Fruit fly (Drosophila melanogaster) whole organism, embryonic: Measurements from ENCODE around the gene CG3587.

Experiments used
- Antp ChIP-seq: fragments of 200-800 bp; sonication (Bioruptor generic); optimal IDR thresholded peaks from 3 replicates; lab custom pipeline; 2016; ENCODE audit warnings: missing biosample characterization, missing genetic modification characterization
- Bgb ChIP-seq: fragments of 200-800 bp; sonication (Bioruptor generic); IDR thresholded peaks from 2 replicates; pipeline ENCODE4 v1.3.6; 2022; ENCODE audit warnings: missing biosample characterization, missing genetic modification characterization; ENCODE audit not compliant: partially characterized antibody
- CG10366 ChIP-seq: fragments of 200-800 bp; sonication (Bioruptor generic); IDR thresholded peaks from 2 replicates; pipeline ENCODE4 v1.3.6; 2022; ENCODE audit warnings: missing biosample characterization, missing genetic modification characterization
- CG10654 ChIP-seq: fragments of 200-800 bp; sonication (Bioruptor generic); optimal IDR thresholded peaks from 2 replicates; lab custom pipeline; 2016; ENCODE audit warnings: missing biosample characterization, missing genetic modification characterization
- CG11398 ChIP-seq: fragments of 200-800 bp; sonication (Bioruptor generic); optimal IDR thresholded peaks from 2 replicates; lab custom pipeline; 2016; ENCODE audit warnings: missing biosample characterization, missing genetic modification characterization
- CG12155 ChIP-seq: fragments of 200-800 bp; sonication (Bioruptor generic); optimal IDR thresholded peaks from 3 replicates; lab custom pipeline; 2016; ENCODE audit warnings: missing biosample characterization, missing genetic modification characterization
- CG1233 ChIP-seq: fragments of 200-800 bp; sonication (Bioruptor generic); optimal IDR thresholded peaks from 4 replicates; lab custom pipeline; 2018; ENCODE audit warnings: missing biosample characterization, mild to moderate bottlenecking, missing genetic modification characterization
- CG15479 ChIP-seq: fragments of 200-800 bp; sonication (Bioruptor generic); optimal IDR thresholded peaks from 3 replicates; lab custom pipeline; 2019; ENCODE audit warnings: missing biosample characterization, mild to moderate bottlenecking, missing genetic modification characterization, moderate library complexity
- CG16813 ChIP-seq: fragments of 200-800 bp; sonication (Bioruptor generic); IDR thresholded peaks from 3 replicates; pipeline ENCODE4 v1.3.6; 2022; ENCODE audit warnings: missing biosample characterization, missing genetic modification characterization; ENCODE audit not compliant: partially characterized antibody
- CG17385 ChIP-seq: fragments of 200-800 bp; sonication (Bioruptor generic); optimal IDR thresholded peaks from 3 replicates; lab custom pipeline; 2018; ENCODE audit warnings: missing biosample characterization, mild to moderate bottlenecking, missing genetic modification characterization
- CG18476 ChIP-seq: fragments of 200-800 bp; sonication (Bioruptor generic); optimal IDR thresholded peaks from 2 replicates; lab custom pipeline; 2016; ENCODE audit warnings: missing biosample characterization, mild to moderate bottlenecking, missing genetic modification characterization
- CG32767 ChIP-seq: fragments of 200-800 bp; sonication (Bioruptor generic); IDR thresholded peaks from 2 replicates; pipeline ENCODE4 v1.3.6; 2022; ENCODE audit warnings: missing biosample characterization, missing genetic modification characterization
- CG3281 ChIP-seq: fragments of 200-800 bp; sonication (Bioruptor generic); optimal IDR thresholded peaks from 3 replicates; lab custom pipeline; 2017; ENCODE audit warnings: missing biosample characterization, mild to moderate bottlenecking, missing genetic modification characterization
- CG3726 ChIP-seq: fragments of 200-800 bp; sonication (Bioruptor generic); IDR thresholded peaks from 3 replicates; pipeline ENCODE4, ENCODE4 v1.3.6; 2022; ENCODE audit warnings: missing biosample characterization, missing genetic modification characterization
- CG4282 ChIP-seq: fragments of 200-800 bp; sonication (Bioruptor generic); optimal IDR thresholded peaks from 2 replicates; lab custom pipeline; 2016; ENCODE audit warnings: missing biosample characterization, missing genetic modification characterization
- CG6683 ChIP-seq: fragments of 200-800 bp; sonication (Bioruptor generic); optimal IDR thresholded peaks from 2 replicates; lab custom pipeline; 2017; ENCODE audit warnings: missing biosample characterization, mild to moderate bottlenecking, missing genetic modification characterization, missing genetic modification reagents
- CG6689 ChIP-seq: fragments of 200-800 bp; sonication (Bioruptor generic); IDR thresholded peaks from 2 replicates; pipeline ENCODE4 v1.3.6; 2022; ENCODE audit warnings: missing biosample characterization, missing genetic modification characterization
- CkIIα-i1 ChIP-seq: fragments of 200-800 bp; sonication (Bioruptor generic); IDR thresholded peaks from 2 replicates; pipeline ENCODE4 v1.3.6; 2022; ENCODE audit warnings: missing biosample characterization, missing genetic modification characterization
- Ets97D ChIP-seq: fragments of 200-800 bp; sonication (Bioruptor generic); optimal IDR thresholded peaks from 3 replicates; lab custom pipeline; 2016; ENCODE audit warnings: missing biosample characterization, missing genetic modification characterization
- GATAe ChIP-seq: fragments of 200-800 bp; sonication (Bioruptor generic); conservative IDR thresholded peaks from 2 replicates; pipeline ENCODE4 v1.3.6; 2022; ENCODE audit warnings: missing biosample characterization, missing genetic modification characterization
- Hr39 ChIP-seq: fragments of >200 bp; optimal IDR thresholded peaks from 2 replicates; lab custom pipeline; 2017
- Hr51 ChIP-seq, 2 experiments: fragments of 200-800 bp; sonication (Bioruptor generic); optimal IDR thresholded peaks; 2 replicates in 1 of 2; 3 replicates in 1 of 2; lab custom pipeline; 2016 to 2018; ENCODE audit warnings: missing biosample characterization in 2 of 2, missing genetic modification characterization in 2 of 2, mild to moderate bottlenecking in 1 of 2, moderate library complexity in 1 of 2
- MTF-1 ChIP-seq: fragments of 200-800 bp; sonication (Bioruptor generic); optimal IDR thresholded peaks from 2 replicates; lab custom pipeline; 2018; ENCODE audit warnings: missing biosample characterization, mild to moderate bottlenecking, missing genetic modification characterization, borderline replicate concordance
- Mrtf ChIP-seq: fragments of 200-800 bp; sonication (Bioruptor generic); IDR thresholded peaks from 3 replicates; pipeline ENCODE4 v1.3.6; 2022; ENCODE audit warnings: missing biosample characterization, missing genetic modification characterization
- Nf-YC ChIP-seq: fragments of 200-800 bp; optimal IDR thresholded peaks from 3 replicates; lab custom pipeline; 2019; ENCODE audit warnings: missing biosample characterization, mild to moderate bottlenecking, missing genetic modification characterization, moderate library complexity
- Optix ChIP-seq: fragments of 200-800 bp; sonication (Bioruptor generic); IDR thresholded peaks from 3 replicates; pipeline ENCODE4 v1.3.6; 2022; ENCODE audit warnings: missing biosample characterization, missing genetic modification characterization
- PHDP ChIP-seq: fragments of 200-800 bp; sonication (Bioruptor generic); optimal IDR thresholded peaks from 3 replicates; lab custom pipeline; 2018; ENCODE audit warnings: missing biosample characterization, mild to moderate bottlenecking, missing genetic modification characterization, moderate library complexity
- Sox100B ChIP-seq: fragments of 200-800 bp; sonication (Bioruptor generic); optimal IDR thresholded peaks from 3 replicates; lab custom pipeline; 2018; ENCODE audit warnings: missing biosample characterization, mild to moderate bottlenecking, missing genetic modification characterization
- Sox102F ChIP-seq: fragments of 200-800 bp; sonication (Bioruptor generic); optimal IDR thresholded peaks from 2 replicates; lab custom pipeline; 2018; ENCODE audit warnings: missing biosample characterization, mild to moderate bottlenecking, missing genetic modification characterization, moderate library complexity
- Sry-β ChIP-seq: fragments of 200-800 bp; sonication (Bioruptor generic); optimal IDR thresholded peaks from 2 replicates; lab custom pipeline; 2018; ENCODE audit warnings: missing biosample characterization, mild to moderate bottlenecking, missing genetic modification characterization, moderate library complexity
- ap ChIP-seq: fragments of 200-800 bp; sonication (Bioruptor generic); IDR thresholded peaks from 2 replicates; pipeline ENCODE4 v1.3.6; 2022; ENCODE audit warnings: missing biosample characterization, missing genetic modification characterization
- cad ChIP-seq: fragments of >200 bp; optimal IDR thresholded peaks from 2 replicates; lab custom pipeline; 2017; ENCODE audit warnings: missing biosample characterization, missing genetic modification characterization
- corto ChIP-seq: fragments of 200-800 bp; sonication (Bioruptor generic); optimal IDR thresholded peaks from 2 replicates; lab custom pipeline; 2016; ENCODE audit warnings: missing biosample characterization, mild to moderate bottlenecking, missing genetic modification characterization, moderate library complexity
- dati ChIP-seq: fragments of 200-800 bp; sonication (Bioruptor generic); IDR thresholded peaks from 2 replicates; pipeline ENCODE4 v1.3.6; 2022; ENCODE audit warnings: missing biosample characterization, missing genetic modification characterization
- dmrt99B ChIP-seq: fragments of 200-800 bp; sonication (Bioruptor generic); optimal IDR thresholded peaks from 2 replicates; lab custom pipeline; 2018; ENCODE audit warnings: missing biosample characterization, mild to moderate bottlenecking, missing genetic modification characterization, moderate library complexity
- emc ChIP-seq: fragments of 200-800 bp; sonication (Bioruptor generic); optimal IDR thresholded peaks from 2 replicates; lab custom pipeline; 2016; ENCODE audit warnings: missing biosample characterization, missing genetic modification characterization
- gro ChIP-seq: fragments of 200-800 bp; sonication (Bioruptor generic); optimal IDR thresholded peaks from 2 replicates; lab custom pipeline; 2016; ENCODE audit warnings: missing biosample characterization, missing genetic modification characterization
- gsb-n ChIP-seq: fragments of 200-800 bp; sonication (Bioruptor generic); optimal IDR thresholded peaks from 3 replicates; lab custom pipeline; 2018; ENCODE audit warnings: missing biosample characterization, mild to moderate bottlenecking, missing genetic modification characterization
- gt ChIP-seq: fragments of 200-800 bp; sonication (Bioruptor generic); IDR thresholded peaks from 2 replicates; pipeline ENCODE4 v1.3.6; 2022; ENCODE audit warnings: missing biosample characterization, missing genetic modification characterization
- jigr1 ChIP-seq: fragments of 200-800 bp; sonication (Bioruptor generic); IDR thresholded peaks from 3 replicates; pipeline ENCODE4 v1.3.6; 2022; ENCODE audit warnings: missing biosample characterization, missing genetic modification characterization
- lilli ChIP-seq: fragments of 200-800 bp; sonication (Bioruptor generic); optimal IDR thresholded peaks from 3 replicates; lab custom pipeline; 2016; ENCODE audit warnings: missing biosample characterization, missing genetic modification characterization
- luna ChIP-seq: fragments of 200-800 bp; sonication (Bioruptor generic); optimal IDR thresholded peaks from 2 replicates; lab custom pipeline; 2016; ENCODE audit warnings: missing biosample characterization, missing genetic modification characterization
- org-1 ChIP-seq: fragments of 200-800 bp; sonication (Bioruptor generic); optimal IDR thresholded peaks from 2 replicates; lab custom pipeline; 2017; ENCODE audit warnings: missing biosample characterization, missing genetic modification characterization
- phol ChIP-seq: fragments of 200-800 bp; sonication (Bioruptor generic); optimal IDR thresholded peaks from 3 replicates; lab custom pipeline; 2018; ENCODE audit warnings: missing biosample characterization, mild to moderate bottlenecking, missing genetic modification characterization, moderate library complexity
- pita ChIP-seq: fragments of 200-800 bp; sonication (Bioruptor generic); optimal IDR thresholded peaks from 2 replicates; lab custom pipeline; 2017; ENCODE audit warnings: missing biosample characterization, mild to moderate bottlenecking, missing genetic modification characterization
- scrt ChIP-seq: fragments of 200-800 bp; sonication (Bioruptor generic); optimal IDR thresholded peaks from 2 replicates; lab custom pipeline; 2018; ENCODE audit warnings: missing biosample characterization, mild to moderate bottlenecking, missing genetic modification characterization, moderate library complexity
- sna ChIP-seq: fragments of 200-800 bp; sonication (Bioruptor generic); IDR thresholded peaks from 2 replicates; pipeline ENCODE4 v1.3.6; 2022; ENCODE audit warnings: missing biosample characterization, missing genetic modification characterization; ENCODE audit not compliant: partially characterized antibody
- tna ChIP-seq: fragments of 200-800 bp; sonication (Bioruptor generic); IDR thresholded peaks from 2 replicates; pipeline ENCODE4 v1.3.6; 2022; ENCODE audit warnings: missing biosample characterization, missing genetic modification characterization; ENCODE audit not compliant: partially characterized antibody
- vfl ChIP-seq: fragments of 200-800 bp; sonication (Bioruptor generic); optimal IDR thresholded peaks from 2 replicates; lab custom pipeline; 2016; ENCODE audit warnings: missing biosample characterization, missing genetic modification characterization
- wor ChIP-seq: fragments of 200-800 bp; sonication (Bioruptor generic); IDR thresholded peaks from 2 replicates; pipeline ENCODE4 v1.3.6; 2022; ENCODE audit warnings: missing biosample characterization, missing genetic modification characterization

Gene CG3587

DNA sequence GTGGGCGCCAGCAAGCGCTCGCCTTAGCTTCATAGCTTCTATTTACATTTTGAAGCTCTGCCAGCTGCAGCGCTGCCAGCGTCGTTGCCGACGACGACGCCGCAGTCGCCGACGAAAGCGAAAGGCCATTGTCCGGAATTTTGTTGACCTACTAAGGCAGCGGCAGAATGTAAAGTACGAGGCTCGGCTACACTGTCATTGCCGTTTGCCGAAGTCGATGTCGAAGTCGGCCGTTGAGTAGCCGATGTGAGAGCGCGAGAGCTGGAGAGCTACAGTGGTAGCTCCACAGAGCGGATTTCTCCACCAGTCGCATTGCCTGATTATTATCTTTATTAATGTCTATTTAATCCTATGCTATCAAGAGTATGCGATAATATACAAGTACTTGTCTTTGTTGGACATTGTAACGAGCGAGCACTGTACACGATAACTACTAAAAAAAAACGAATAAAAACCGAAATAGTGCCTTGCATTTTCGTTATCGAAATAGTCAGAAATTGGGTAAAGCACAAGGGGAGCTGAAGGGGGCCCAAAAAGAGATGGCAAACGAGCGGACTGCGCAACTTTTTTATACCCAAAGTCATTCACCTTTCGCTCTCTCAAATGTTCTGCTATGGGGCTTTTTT, 23.6 kb downstream of the CG3587 start (continued):
- TF ChIP-seq dmrt99B (tag; lab: Kevin White, UChicago) (peak; percentile 98), CG16813 (GFP tag; lab: Robert Waterston, UW) (no peak), CG18476 (GFP tag; lab: Kevin White, UChicago) (peak; percentile 87), CG12155 (GFP tag; lab: Kevin White, UChicago) (peak; percentile 84), Ets97D (GFP tag; lab: Kevin White, UChicago) (peak; percentile 76), CG32767 (GFP tag; lab: Robert Waterston, UW) (peak; percentile 91), jigr1 (GFP tag; lab: Robert Waterston, UW) (peak; percentile 92), Sry-β (GFP tag; lab: Kevin White, UChicago) (peak; percentile 41), corto (GFP tag; lab: Kevin White, UChicago) (no peak), dati (GFP tag; lab: Robert Waterston, UW) (peak; percentile 90), org-1 (GFP tag; lab: Kevin White, UChicago) (peak; percentile 91), tna (GFP tag; lab: Robert Waterston, UW) (no peak), emc (GFP tag; lab: Kevin White, UChicago) (peak; percentile 85), CG15479 (GFP tag; lab: Kevin White, UChicago) (no peak), CG3281 (GFP tag; lab: Kevin White, UChicago) (peak; percentile 88), CG4282 (GFP tag; lab: Kevin White, UChicago) (peak; percentile 30), CG17385 (GFP tag; lab: Kevin White, UChicago) (peak; percentile 92), CG3726 (peak; percentile 94), scrt (GFP tag; lab: Kevin White, UChicago) (peak; percentile 87), Sox102F (GFP tag; lab: Kevin White, UChicago) (peak; percentile 97), Hr51 (GFP tag; optimal IDR thresholded peaks at IDR 0.05; lab: Kevin White, UChicago) (peak; percentile 89 to 95), cad (no peak), ap (GFP tag; lab: Robert Waterston, UW) (peak; percentile 96), PHDP (tag; lab: Kevin White, UChicago) (peak; percentile 93), vfl (GFP tag; lab: Kevin White, UChicago) (peak; percentile 87), phol (tag; lab: Kevin White, UChicago) (peak; percentile 92), GATAe (peak; percentile 93), CG11398 (peak; percentile 79), CG6683 (GFP tag; lab: Kevin White, UChicago) (peak; percentile 86), Bgb (GFP tag; lab: Robert Waterston, UW) (no peak), MTF-1 (GFP tag; lab: Kevin White, UChicago) (peak; percentile 89), CG6689 (GFP tag; lab: Robert Waterston, UW) (peak; percentile 94), gro (GFP tag; lab: Kevin White, UChicago) (peak; percentile 83), gt (GFP tag; lab: Robert Waterston, UW) (peak; percentile 89), Mrtf (GFP tag; lab: Robert Waterston, UW) (peak; percentile 97), lilli (peak; percentile 95), pita (no peak), CG1233 (peak; percentile 93), sna (GFP tag; lab: Robert Waterston, UW) (no peak), Hr39 (no peak), gsb-n (peak; percentile 81), wor (peak; percentile 95), luna (GFP tag; lab: Kevin White, UChicago) (peak; percentile 44), CG10366 (peak; percentile 97), CkIIα-i1 (GFP tag; lab: Robert Waterston, UW) (peak; percentile 88), Antp (GFP tag; lab: Kevin White, UChicago) (peak; percentile 93), Nf-YC (peak; percentile 85), CG10654 (GFP tag; lab: Kevin White, UChicago) (peak; percentile 93), Sox100B (GFP tag; lab: Kevin White, UChicago) (peak; percentile 91), Optix (GFP tag; lab: Robert Waterston, UW) (peak; percentile 96)
